Worm (Caenorhabditis elegans): Measurements from ENCODE around the gene del-2.

Gene del-2

ce11 chrIV:9624275-9624674, 17.6 kb downstream of the del-2 start, which contains the start of gene W09C2.8:
TSS of gene W09C2.8 (minus strand) at chrIV:9624375.
- TF ChIP-seq K02D7.2 (tag; optimal IDR thresholded peaks at IDR 0.05) (no peak), sox-4 (tag; optimal IDR thresholded peaks at IDR 0.05) (no peak), hlh-6 (tag; optimal IDR thresholded peaks at IDR 0.05) (no peak), pha-2 (tag; optimal IDR thresholded peaks at IDR 0.05) (no peak), elt-4 (tag; optimal IDR thresholded peaks at IDR 0.05) (no peak), unc-3 (GFP tag; conservative IDR thresholded peaks at IDR 0.05) (no peak), unc-3 (tag; optimal IDR thresholded peaks at IDR 0.05) (no peak), hlh-13 (GFP tag; optimal IDR thresholded peaks at IDR 0.05) (no peak), K09A11.1 (tag; optimal IDR thresholded peaks at IDR 0.05; ENCODE audit: insufficient read depth) (no peak), ama-1 (optimal IDR thresholded peaks at IDR 0.05) (no peak), hlh-8 (tag; optimal IDR thresholded peaks at IDR 0.05) (no peak), unc-55 (GFP tag; optimal IDR thresholded peaks at IDR 0.05) (no peak), ceh-18 (tag; optimal IDR thresholded peaks at IDR 0.05) (no peak), madf-2 (tag; optimal IDR thresholded peaks at IDR 0.05) (no peak), ceh-34 (tag; optimal IDR thresholded peaks at IDR 0.05) (no peak), ceh-14 (tag; optimal IDR thresholded peaks at IDR 0.05) (no peak), ttx-3 (tag; optimal IDR thresholded peaks at IDR 0.05) (no peak)

ce11 chrIV:9623269-9623668, 18.6 kb downstream of the del-2 start, which contains the start of gene W09C2.9:
TSS of gene W09C2.9 (minus strand) at chrIV:9623369.
- TF ChIP-seq mec-3 (tag; optimal IDR thresholded peaks at IDR 0.05; ENCODE audit: borderline replicate concordance) (no peak), hlh-13 (GFP tag; optimal IDR thresholded peaks at IDR 0.05) (no peak), hlh-15 (tag; optimal IDR thresholded peaks at IDR 0.05) (no peak), hlh-8 (tag; optimal IDR thresholded peaks at IDR 0.05) (no peak), elt-2 (tag; optimal IDR thresholded peaks at IDR 0.05) (no peak), ceh-18 (tag; optimal IDR thresholded peaks at IDR 0.05) (no peak), sox-2 (GFP tag; IDR thresholded peaks at IDR 0.05) (no peak)

DNA sequence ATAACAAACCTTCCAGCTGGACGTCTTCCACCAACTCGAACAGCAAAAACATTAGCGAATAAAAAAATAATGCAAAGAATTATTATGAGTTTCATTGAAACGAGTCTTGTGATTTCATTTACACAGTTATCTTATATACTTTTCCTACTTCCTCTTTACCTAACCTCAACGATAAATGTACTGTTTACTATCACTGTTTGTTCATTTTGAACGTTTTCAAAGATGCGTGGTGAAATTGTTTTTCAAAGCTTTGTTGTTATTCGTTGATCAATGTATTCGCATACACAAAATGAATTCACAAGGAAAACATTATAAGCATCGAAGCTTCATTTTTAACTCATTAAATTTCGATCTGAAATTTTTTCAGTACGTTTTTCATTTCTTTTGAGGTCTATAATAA, 19.6 kb downstream of the del-2 start, which contains the start of gene W09C2.7:
W09C2.7 (minus strand) TSS at position 101 of the 400 bp plus-strand sequence.
- TF ChIP-seq ceh-48 (tag; optimal IDR thresholded peaks at IDR 0.05) (no peak), nfya-1 (tag; optimal IDR thresholded peaks at IDR 0.05) (no peak), C38D4.7 (GFP tag; optimal IDR thresholded peaks at IDR 0.05) (no peak), unc-42 (tag; optimal IDR thresholded peaks at IDR 0.05) (no peak), hlh-30 (tag; optimal IDR thresholded peaks at IDR 0.05; ENCODE audit: insufficient read depth) (no peak), lin-11 (tag; optimal IDR thresholded peaks at IDR 0.05) (no peak), ttx-3 (tag; optimal IDR thresholded peaks at IDR 0.05) (no peak), hlh-15 (tag; optimal IDR thresholded peaks at IDR 0.05) (no peak), ceh-14 (tag; optimal IDR thresholded peaks at IDR 0.05) (no peak)

- no peak for TF ChIP-seq F13H6.1 (tag; optimal IDR thresholded peaks at IDR 0.05)
- no peak for TF ChIP-seq K02D7.2 (tag; optimal IDR thresholded peaks at IDR 0.05)
- TF ChIP-seq T23F11.4 (GFP tag; optimal IDR thresholded peaks at IDR 0.05), result no peak
- no peak for TF ChIP-seq ceh-19 (GFP tag; optimal IDR thresholded peaks at IDR 0.05)
- TF ChIP-seq ref-2 (tag; optimal IDR thresholded peaks at IDR 0.05), result no peak
- no peak for TF ChIP-seq lim-6 (tag; optimal IDR thresholded peaks at IDR 0.05)
- no peak for TF ChIP-seq hlh-13 (GFP tag; optimal IDR thresholded peaks at IDR 0.05)
- no peak for TF ChIP-seq ceh-14 (tag; optimal IDR thresholded peaks at IDR 0.05)
- no peak for TF ChIP-seq unc-3 (GFP tag; conservative IDR thresholded peaks at IDR 0.05)
- TF ChIP-seq unc-3 (tag; optimal IDR thresholded peaks at IDR 0.05), result no peak
- TF ChIP-seq pha-4 (tag; optimal IDR thresholded peaks at IDR 0.05), result no peak
- no peak for TF ChIP-seq tbx-7 (tag; optimal IDR thresholded peaks at IDR 0.05)
- no peak for TF ChIP-seq ceh-6 (GFP tag; optimal IDR thresholded peaks at IDR 0.05)
- no peak for TF ChIP-seq elt-2 (tag; optimal IDR thresholded peaks at IDR 0.05)
- TF ChIP-seq sox-2 (GFP tag; IDR thresholded peaks at IDR 0.05), result no peak
Measured at ce11 chrIV:9618836-9619235, 23.0 kb downstream of the del-2 start.
